Fruit fly (Drosophila melanogaster) whole organism, embryonic: ENCODE results near the gene Naa80.

Source experiments
- BEAF-32 ChIP-seq: fragments of 200-800 bp; sonication (Bioruptor generic); optimal IDR thresholded peaks from 3 replicates; lab custom pipeline; 2017; ENCODE audit warnings: missing biosample characterization, missing genetic modification characterization, mild to moderate bottlenecking, moderate library complexity, missing genetic modification reagents
- CG11085 ChIP-seq: fragments of 200-800 bp; sonication (Bioruptor generic); IDR thresholded peaks from 2 replicates; pipeline ENCODE4 v1.3.6; 2022; ENCODE audit warnings: missing biosample characterization, missing genetic modification characterization
- CG11723 ChIP-seq: fragments of 200-800 bp; sonication (Bioruptor generic); optimal IDR thresholded peaks from 2 replicates; lab custom pipeline; 2017; ENCODE audit warnings: missing biosample characterization, mild to moderate bottlenecking, missing genetic modification characterization
- CG13287 ChIP-seq: fragments of 200-800 bp; sonication (Bioruptor generic); IDR thresholded peaks from 2 replicates; pipeline ENCODE4 v1.3.6; 2022; ENCODE audit warnings: missing biosample characterization, missing genetic modification characterization; ENCODE audit not compliant: partially characterized antibody
- CG14441 ChIP-seq: fragments of 200-800 bp; sonication (Bioruptor generic); IDR thresholded peaks from 2 replicates; pipeline ENCODE4 v1.3.6; 2022; ENCODE audit warnings: missing biosample characterization, missing genetic modification characterization
- CG14667 ChIP-seq: fragments of 200-800 bp; sonication (Bioruptor generic); IDR thresholded peaks from 2 replicates; pipeline ENCODE4 v1.3.6; 2022; ENCODE audit warnings: missing biosample characterization, missing genetic modification characterization
- CG17328 ChIP-seq: fragments of 200-800 bp; sonication (Bioruptor generic); IDR thresholded peaks from 2 replicates; pipeline ENCODE4 v1.3.6; 2022; ENCODE audit warnings: missing biosample characterization, missing genetic modification characterization
- CG17802 ChIP-seq: fragments of 200-800 bp; sonication (Bioruptor generic); optimal IDR thresholded peaks from 2 replicates; lab custom pipeline; 2018; ENCODE audit warnings: missing biosample characterization, mild to moderate bottlenecking, missing genetic modification characterization, moderate library complexity
- CG1832 ChIP-seq: fragments of 200-800 bp; sonication (Bioruptor generic); optimal IDR thresholded peaks from 2 replicates; lab custom pipeline; 2017; ENCODE audit warnings: missing biosample characterization, mild to moderate bottlenecking, missing genetic modification characterization, inconsistent platforms
- CG18619 ChIP-seq: fragments of 200-800 bp; sonication (Bioruptor generic); optimal IDR thresholded peaks from 3 replicates; lab custom pipeline; 2017; ENCODE audit warnings: missing biosample characterization, mild to moderate bottlenecking, missing genetic modification characterization
- CG2199 ChIP-seq: fragments of 200-800 bp; sonication (Bioruptor generic); IDR thresholded peaks from 3 replicates; pipeline ENCODE4 v1.3.6; 2022; ENCODE audit warnings: missing biosample characterization, missing genetic modification characterization
- CG2889 ChIP-seq: fragments of 200-800 bp; sonication (Bioruptor generic); IDR thresholded peaks from 3 replicates; pipeline ENCODE4 v1.3.6; 2022; ENCODE audit warnings: missing biosample characterization, missing genetic modification characterization
- CG3281 ChIP-seq: fragments of 200-800 bp; sonication (Bioruptor generic); optimal IDR thresholded peaks from 3 replicates; lab custom pipeline; 2017; ENCODE audit warnings: missing biosample characterization, mild to moderate bottlenecking, missing genetic modification characterization
- CG34376 ChIP-seq: fragments of 200-800 bp; sonication (Bioruptor generic); optimal IDR thresholded peaks from 2 replicates; lab custom pipeline; 2018; ENCODE audit warnings: missing biosample characterization, mild to moderate bottlenecking, missing genetic modification characterization
- CG34422 ChIP-seq: fragments of 200-800 bp; sonication (Bioruptor generic); IDR thresholded peaks from 3 replicates; pipeline ENCODE4 v1.3.6; 2022; ENCODE audit warnings: missing biosample characterization, missing genetic modification characterization
- CG6813 ChIP-seq: fragments of 200-800 bp; sonication (Bioruptor generic); optimal IDR thresholded peaks from 2 replicates; lab custom pipeline; 2017; ENCODE audit warnings: missing biosample characterization, missing genetic modification characterization, mild to moderate bottlenecking, moderate library complexity, missing genetic modification reagents
- CG8281 ChIP-seq: fragments of 200-800 bp; sonication (Bioruptor generic); optimal IDR thresholded peaks from 2 replicates; lab custom pipeline; 2018; ENCODE audit warnings: missing biosample characterization, mild to moderate bottlenecking, missing genetic modification characterization, moderate library complexity
- CG8388 ChIP-seq: fragments of 200-800 bp; sonication (Bioruptor generic); optimal IDR thresholded peaks from 2 replicates; lab custom pipeline; 2019; ENCODE audit warnings: missing biosample characterization, mild to moderate bottlenecking, missing genetic modification characterization, moderate library complexity
- CG8478 ChIP-seq: fragments of >200 bp; optimal IDR thresholded peaks from 2 replicates; lab custom pipeline; 2018
- D ChIP-seq, 2 experiments: fragments of 200-800 bp in 1 of 2; fragments of >200 bp in 1 of 2; sonication (Bioruptor generic) in 1 of 2; optimal IDR thresholded peaks; 2 replicates in 1 of 2; 3 replicates in 1 of 2; lab custom pipeline; 2017; ENCODE audit warnings: mild to moderate bottlenecking in 1 of 2, missing biosample characterization in 1 of 2, missing genetic modification characterization in 1 of 2, missing genetic modification reagents in 1 of 2
- Ets65A ChIP-seq: fragments of 200-800 bp; sonication (Bioruptor generic); peaks from one replicate; lab custom pipeline; 2016; ENCODE audit warnings: missing biosample characterization, missing genetic modification characterization
- HmgZ ChIP-seq: fragments of 200-800 bp; sonication (Bioruptor generic); optimal IDR thresholded peaks from 2 replicates; lab custom pipeline; 2018; ENCODE audit warnings: missing biosample characterization, mild to moderate bottlenecking, missing genetic modification characterization
- Med ChIP-seq: fragments of 200-800 bp; sonication (Bioruptor generic); peaks from one replicate; lab custom pipeline; 2016; ENCODE audit warnings: missing biosample characterization, missing genetic modification characterization, mild to moderate bottlenecking, inconsistent platforms, moderate library complexity
- Pdp1 ChIP-seq, 2 experiments: fragments of 200-800 bp; sonication (Bioruptor generic); optimal IDR thresholded peaks; 3 replicates each; lab custom pipeline; 2016; ENCODE audit warnings: missing biosample characterization in 2 of 2, missing genetic modification characterization in 2 of 2, mild to moderate bottlenecking in 1 of 2, moderate library complexity in 1 of 2
- Tbp ChIP-seq: fragments of >200 bp; optimal IDR thresholded peaks from 2 replicates; lab custom pipeline; 2018; ENCODE audit warnings: missing biosample characterization, missing genetic modification characterization
- amos ChIP-seq: fragments of 200-800 bp; sonication (Bioruptor generic); IDR thresholded peaks from 2 replicates; pipeline ENCODE4 v1.3.6; 2022; ENCODE audit warnings: missing biosample characterization, missing genetic modification characterization; ENCODE audit not compliant: partially characterized antibody
- ap ChIP-seq: fragments of 200-800 bp; sonication (Bioruptor generic); IDR thresholded peaks from 2 replicates; pipeline ENCODE4 v1.3.6; 2022; ENCODE audit warnings: missing biosample characterization, missing genetic modification characterization
- cad ChIP-seq: fragments of >200 bp; optimal IDR thresholded peaks from 2 replicates; lab custom pipeline; 2017; ENCODE audit warnings: missing biosample characterization, missing genetic modification characterization
- chinmo ChIP-seq: fragments of 200-800 bp; sonication (Bioruptor generic); IDR thresholded peaks from 4 replicates; pipeline ENCODE4 v1.3.6; 2022; ENCODE audit warnings: missing biosample characterization, missing genetic modification characterization; ENCODE audit not compliant: partially characterized antibody
- dpn ChIP-seq, 2 experiments: fragments of 200-800 bp; sonication (Bioruptor generic); optimal IDR thresholded peaks; 3 replicates each; lab custom pipeline; 2016; ENCODE audit warnings: missing biosample characterization in 2 of 2, missing genetic modification characterization in 2 of 2
- en ChIP-seq: fragments of 200-800 bp; sonication (Bioruptor generic); optimal IDR thresholded peaks from 2 replicates; lab custom pipeline; 2016; ENCODE audit warnings: missing biosample characterization, missing genetic modification characterization
- gsb-n ChIP-seq: fragments of 200-800 bp; sonication (Bioruptor generic); optimal IDR thresholded peaks from 3 replicates; lab custom pipeline; 2018; ENCODE audit warnings: missing biosample characterization, mild to moderate bottlenecking, missing genetic modification characterization
- her ChIP-seq: fragments of 200-800 bp; sonication (Bioruptor generic); optimal IDR thresholded peaks from 2 replicates; lab custom pipeline; 2016; ENCODE audit warnings: missing biosample characterization, missing genetic modification characterization
- kay ChIP-seq: fragments of 200-800 bp; sonication (Bioruptor generic); optimal IDR thresholded peaks from 2 replicates; lab custom pipeline; 2016; ENCODE audit warnings: missing biosample characterization, missing genetic modification characterization
- nerfin-2 ChIP-seq: fragments of 200-800 bp; sonication (Bioruptor generic); IDR thresholded peaks from 2 replicates; pipeline ENCODE4 v1.3.6; 2022; ENCODE audit warnings: missing biosample characterization, missing genetic modification characterization; ENCODE audit not compliant: partially characterized antibody
- nmo ChIP-seq: fragments of 200-800 bp; sonication (Bioruptor generic); optimal IDR thresholded peaks from 2 replicates; lab custom pipeline; 2018; ENCODE audit warnings: missing biosample characterization, mild to moderate bottlenecking, missing genetic modification characterization, moderate library complexity
- pan ChIP-seq, 4 experiments: fragments of >200 bp in 3 of 4; fragments of 200-800 bp in 1 of 4; sonication (Bioruptor generic) in 1 of 4; optimal IDR thresholded peaks in 3 of 4; IDR thresholded peaks in 1 of 4; 2 replicates each; pipeline versions ENCODE4 v1.3.6 to Lab custom; 2017 to 2022; ENCODE audit warnings: missing biosample characterization in 2 of 4, missing genetic modification characterization in 2 of 4, mixed read lengths in 1 of 4
- sd ChIP-seq: fragments of 200-800 bp; sonication (Bioruptor generic); optimal IDR thresholded peaks from 3 replicates; lab custom pipeline; 2018; ENCODE audit warnings: missing biosample characterization, mild to moderate bottlenecking, missing genetic modification characterization, moderate library complexity
- sens ChIP-seq: fragments of 200-800 bp; sonication (Bioruptor generic); peaks from one replicate; lab custom pipeline; 2016; ENCODE audit warnings: missing biosample characterization, missing genetic modification characterization
- vfl ChIP-seq: fragments of 200-800 bp; sonication (Bioruptor generic); optimal IDR thresholded peaks from 2 replicates; lab custom pipeline; 2016; ENCODE audit warnings: missing biosample characterization, missing genetic modification characterization
- zen2 ChIP-seq: fragments of 200-800 bp; sonication (Bioruptor generic); IDR thresholded peaks from 3 replicates; pipeline ENCODE4 v1.3.6; 2022; ENCODE audit warnings: missing biosample characterization, missing genetic modification characterization; ENCODE audit not compliant: partially characterized antibody

Gene Naa80

dm6 chr3R:9740713-9741112, 26.9 kb upstream of the Naa80 start, which contains the start of gene Pnn (continued):
- TF ChIP-seq CG14441, result no peak
- TF ChIP-seq gsb-n (tag; lab: Kevin White, UChicago), result no peak
- peak; percentile 85 for TF ChIP-seq zen2 (GFP tag; lab: Robert Waterston, UW)
- no peak for TF ChIP-seq D (optimal IDR thresholded peaks at IDR 0.05; lab: Kevin White, UChicago)
- peak; percentile 16 for TF ChIP-seq D (GFP tag; optimal IDR thresholded peaks at IDR 0.05; lab: Kevin White, UChicago)
- TF ChIP-seq CG3281 (GFP tag; lab: Kevin White, UChicago), result no peak
- no peak for TF ChIP-seq CG14667 (GFP tag; lab: Robert Waterston, UW)
- peak; percentile 69 for TF ChIP-seq nerfin-2 (GFP tag; lab: Robert Waterston, UW)
- TF ChIP-seq CG17328, result no peak
- no peak for TF ChIP-seq CG11085 (GFP tag; lab: Robert Waterston, UW)
- TF ChIP-seq BEAF-32, result peak; percentile 84
- TF ChIP-seq vfl, result no peak
- no peak for TF ChIP-seq CG2889 (GFP tag; lab: Robert Waterston, UW)
- peak; percentile 47 for TF ChIP-seq nmo

- peak; percentile 22 for TF ChIP-seq Med
- TF ChIP-seq sens (GFP tag; lab: Kevin White, UChicago), result peak; percentile 62
- no peak for TF ChIP-seq CG17802 (tag; lab: Kevin White, UChicago)
These were observed 24.4 kb upstream of the Naa80 start, which contains the start of gene CG31415 for dm6 chr3R:9743217-9743616. Gene CG31415, plus strand, starts transcription at chr3R:9743517.

- TF ChIP-seq Ets65A (GFP tag; lab: Kevin White, UChicago) (peak; percentile 55), CG13287 (GFP tag; lab: Robert Waterston, UW) (no peak), CG34422 (GFP tag; lab: Robert Waterston, UW) (0 out of 3 replicates have a peak, but pooled peaks have one; percentile 33)
These were observed 23.6 kb upstream of the Naa80 start for dm6 chr3R:9743995-9744394.

- TF ChIP-seq cad (GFP tag; lab: Kevin White, UChicago) (peak; percentile 53), sd (peak; percentile 1), her (GFP tag; lab: Kevin White, UChicago) (no peak), chinmo (GFP tag; lab: Robert Waterston, UW) (0 out of 4 replicates have a peak, but pooled peaks have one; percentile 5)
- TF ChIP-seq, all 482 proteins: peak for 3
These were observed 22.2 kb upstream of the Naa80 start for dm6 chr3R:9745442-9745841.

- TF ChIP-seq pan (optimal IDR thresholded peaks at IDR 0.05; lab: Kevin White, UChicago), result no peak
- TF ChIP-seq pan (GFP tag; optimal IDR thresholded peaks at IDR 0.05 in 1 of 2, IDR thresholded peaks at IDR 0.05 in 1 of 2), result no peak
- peak in 1 of 2 experiments; percentile 40 for TF ChIP-seq Pdp1 (GFP tag; optimal IDR thresholded peaks at IDR 0.05; lab: Kevin White, UChicago)
- TF ChIP-seq Tbp (GFP tag; lab: Kevin White, UChicago), result no peak
These were observed 21.4 kb upstream of the Naa80 start, which contains the start of gene CG34409 for dm6 chr3R:9746267-9746666. Gene CG34409, minus strand, starts transcription at chr3R:9746367.

dm6 chr3R:9747272-9747874, 20.3 kb upstream of the Naa80 start, which contains the start of gene CG12948:
Gene CG12948, minus strand, starts transcription at chr3R:9747744.
- TF ChIP-seq amos (GFP tag; lab: Robert Waterston, UW) (peak; percentile 77), ap (GFP tag; lab: Robert Waterston, UW) (no peak), CG1832 (GFP tag; lab: Kevin White, UChicago) (no peak), CG8281 (no peak), CG11723 (GFP tag; lab: Kevin White, UChicago) (no peak), kay (GFP tag; lab: Kevin White, UChicago) (no peak), dpn (GFP tag; optimal IDR thresholded peaks at IDR 0.05; lab: Kevin White, UChicago) (peak; percentile 46 to 52), CG18619 (GFP tag; lab: Kevin White, UChicago) (no peak), CG8388 (GFP tag; lab: Kevin White, UChicago) (peak; percentile 31), CG6813 (GFP tag; lab: Kevin White, UChicago) (no peak), HmgZ (tag; lab: Kevin White, UChicago) (peak; percentile 63), CG34376 (peak; percentile 63), sens (GFP tag; lab: Kevin White, UChicago) (peak; percentile 90), en (GFP tag; lab: Kevin White, UChicago) (no peak), CG8478 (lab: Kevin White, UChicago) (no peak), CG2199 (GFP tag; lab: Robert Waterston, UW) (no peak)
